Fruit fly (Drosophila melanogaster): ENCODE data around the gene CG31103.

The CG31103 gene

dm6 chr3R:25232271-25232989 lies 13.3 kb downstream of the CG31103 start, which contains the start of gene Cad96Cb:
Gene Cad96Cb (minus strand): TSS chr3R:25232321.
- TF ChIP-seq EcR (GFP tag; optimal IDR thresholded peaks at IDR 0.05) (no peak), pan (optimal IDR thresholded peaks at IDR 0.05) (no peak), usp (GFP tag; optimal IDR thresholded peaks at IDR 0.05) (no peak), CG8478 (optimal IDR thresholded peaks at IDR 0.05) (no peak), Dll (optimal IDR thresholded peaks at IDR 0.05) (no peak), psq (optimal IDR thresholded peaks at IDR 0.05) (no peak)

- TF ChIP-seq pan (optimal IDR thresholded peaks at IDR 0.05) (no peak), EcR (GFP tag; optimal IDR thresholded peaks at IDR 0.05) (no peak), usp (GFP tag; optimal IDR thresholded peaks at IDR 0.05) (no peak), psq (optimal IDR thresholded peaks at IDR 0.05) (no peak), CG8478 (optimal IDR thresholded peaks at IDR 0.05) (no peak), Dll (optimal IDR thresholded peaks at IDR 0.05) (no peak)
Observed at dm6 chr3R:25235362-25235761, 16.2 kb downstream of the CG31103 start, which contains the start of gene Sil1. Gene Sil1 (minus strand): TSS chr3R:25235529.

- TF ChIP-seq Dll (optimal IDR thresholded peaks at IDR 0.05), result no peak
- TF ChIP-seq CG8478 (optimal IDR thresholded peaks at IDR 0.05), result no peak
- TF ChIP-seq usp (GFP tag; optimal IDR thresholded peaks at IDR 0.05), result no peak
- TF ChIP-seq psq (optimal IDR thresholded peaks at IDR 0.05), result no peak
- no peak for TF ChIP-seq pan (optimal IDR thresholded peaks at IDR 0.05)
- TF ChIP-seq EcR (GFP tag; optimal IDR thresholded peaks at IDR 0.05), result no peak
Observed at dm6 chr3R:25236121-25236520, 17.0 kb downstream of the CG31103 start.

- no peak for TF ChIP-seq EcR (GFP tag; optimal IDR thresholded peaks at IDR 0.05)
- TF ChIP-seq pan (optimal IDR thresholded peaks at IDR 0.05), result no peak
- TF ChIP-seq Dll (optimal IDR thresholded peaks at IDR 0.05), result no peak
- no peak for TF ChIP-seq usp (GFP tag; optimal IDR thresholded peaks at IDR 0.05)
- no peak for TF ChIP-seq psq (optimal IDR thresholded peaks at IDR 0.05)
- TF ChIP-seq CG8478 (optimal IDR thresholded peaks at IDR 0.05), result no peak
Observed at dm6 chr3R:25237314-25237713, 18.2 kb downstream of the CG31103 start, which contains the start of gene Jhbp7. Gene Jhbp7 (plus strand): TSS chr3R:25237614.

- no peak for TF ChIP-seq EcR (GFP tag; optimal IDR thresholded peaks at IDR 0.05)
- TF ChIP-seq Dll (optimal IDR thresholded peaks at IDR 0.05), result no peak
- no peak for TF ChIP-seq pan (optimal IDR thresholded peaks at IDR 0.05)
- no peak for TF ChIP-seq CG8478 (optimal IDR thresholded peaks at IDR 0.05)
- TF ChIP-seq usp (GFP tag; optimal IDR thresholded peaks at IDR 0.05), result no peak
- no peak for TF ChIP-seq psq (optimal IDR thresholded peaks at IDR 0.05)
Observed at dm6 chr3R:25238771-25239700, 19.9 kb downstream of the CG31103 start.

dm6 chr3R:25239880-25240279 lies 20.8 kb downstream of the CG31103 start, which contains the start of gene to:
Gene to (plus strand): TSS chr3R:25240180.
- TF ChIP-seq Dll (optimal IDR thresholded peaks at IDR 0.05), result no peak
- no peak for TF ChIP-seq usp (GFP tag; optimal IDR thresholded peaks at IDR 0.05)
- TF ChIP-seq CG8478 (optimal IDR thresholded peaks at IDR 0.05), result no peak
- no peak for TF ChIP-seq EcR (GFP tag; optimal IDR thresholded peaks at IDR 0.05)
- TF ChIP-seq psq (optimal IDR thresholded peaks at IDR 0.05), result no peak
- TF ChIP-seq pan (optimal IDR thresholded peaks at IDR 0.05), result no peak

- TF ChIP-seq psq (optimal IDR thresholded peaks at IDR 0.05), result no peak
- TF ChIP-seq Dll (optimal IDR thresholded peaks at IDR 0.05), result no peak
- no peak for TF ChIP-seq CG8478 (optimal IDR thresholded peaks at IDR 0.05)
- no peak for TF ChIP-seq pan (optimal IDR thresholded peaks at IDR 0.05)
- no peak for TF ChIP-seq usp (GFP tag; optimal IDR thresholded peaks at IDR 0.05)
- no peak for TF ChIP-seq EcR (GFP tag; optimal IDR thresholded peaks at IDR 0.05)
Observed at dm6 chr3R:25241507-25242070, 22.5 kb downstream of the CG31103 start, which contains the start of gene CG11854. Gene CG11854 (plus strand): TSS chr3R:25242020.

dm6 chr3R:25245052-25245813 lies 26.1 kb downstream of the CG31103 start, which contains the start of gene bam:
Gene bam (minus strand): TSS chr3R:25245109.
- TF ChIP-seq psq (optimal IDR thresholded peaks at IDR 0.05), result no peak
- TF ChIP-seq pan (optimal IDR thresholded peaks at IDR 0.05), result no peak
- TF ChIP-seq CG8478 (optimal IDR thresholded peaks at IDR 0.05), result no peak
- TF ChIP-seq usp (GFP tag; optimal IDR thresholded peaks at IDR 0.05), result no peak
- no peak for TF ChIP-seq Dll (optimal IDR thresholded peaks at IDR 0.05)
- TF ChIP-seq EcR (GFP tag; optimal IDR thresholded peaks at IDR 0.05), result no peak

- TF ChIP-seq Dll (optimal IDR thresholded peaks at IDR 0.05), result no peak
- TF ChIP-seq psq (optimal IDR thresholded peaks at IDR 0.05), result no peak
- no peak for TF ChIP-seq usp (GFP tag; optimal IDR thresholded peaks at IDR 0.05)
- no peak for TF ChIP-seq pan (optimal IDR thresholded peaks at IDR 0.05)
- no peak for TF ChIP-seq EcR (GFP tag; optimal IDR thresholded peaks at IDR 0.05)
- no peak for TF ChIP-seq CG8478 (optimal IDR thresholded peaks at IDR 0.05)
Observed at dm6 chr3R:25247379-25247869, 28.3 kb downstream of the CG31103 start, which contains the start of the genes RpS27 and Nup37. Gene RpS27 (minus strand): TSS chr3R:25247514. Gene Nup37 (plus strand): TSS chr3R:25247658.
